Fruit fly (Drosophila melanogaster): Measurements from ENCODE around the gene Nrd1.

DNA sequence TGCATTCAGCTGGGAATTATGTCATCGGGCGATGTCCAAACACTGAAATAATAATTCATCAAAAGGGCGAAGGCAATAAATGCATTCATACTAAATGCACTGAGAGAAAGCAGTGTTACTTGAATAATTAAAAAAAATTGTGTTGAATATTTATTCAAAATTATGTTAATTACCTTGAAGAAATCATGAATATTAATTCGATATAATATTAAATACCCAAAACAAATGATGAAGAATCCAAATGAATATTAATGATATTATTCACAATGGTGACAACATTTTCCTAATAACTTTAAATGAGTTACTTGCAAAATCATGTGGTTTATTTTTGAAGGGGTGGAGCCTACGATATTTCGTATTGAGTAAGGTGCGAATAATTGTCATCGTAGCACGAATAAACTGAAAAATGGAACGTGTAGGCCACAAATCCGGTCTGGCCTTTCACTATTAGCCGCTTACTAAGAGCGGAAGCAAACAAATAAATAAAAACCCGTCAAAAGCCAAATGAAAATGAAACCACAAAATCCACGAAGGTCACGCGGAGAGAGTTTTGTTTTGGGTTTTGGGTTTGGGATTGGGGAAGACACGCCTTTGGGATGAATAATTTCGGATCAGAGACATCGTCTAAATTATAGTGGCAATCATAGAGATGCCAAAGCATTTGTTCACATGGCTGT lies 26.9 kb downstream of the Nrd1 start:
- TF ChIP-seq psq (optimal IDR thresholded peaks at IDR 0.05) (no peak), h (optimal IDR thresholded peaks at IDR 0.05) (no peak), Sin3A (optimal IDR thresholded peaks at IDR 0.05) (no peak), Myc (optimal IDR thresholded peaks at IDR 0.05) (no peak)
